Fruit fly (Drosophila melanogaster) whole organism, adult: Measurements from ENCODE around the gene tj.

Source experiments
- CG12768 ChIP-seq: fragments of 200-800 bp; sonication (Bioruptor generic); optimal IDR thresholded peaks from 2 replicates; lab custom pipeline; 2017; ENCODE audit warnings: missing biosample characterization, missing genetic modification characterization, mild to moderate bottlenecking, moderate library complexity, missing genetic modification reagents
- CG14711 ChIP-seq: fragments of 200-800 bp; sonication (Bioruptor generic); optimal IDR thresholded peaks from 2 replicates; lab custom pipeline; 2018; ENCODE audit warnings: missing biosample characterization, mild to moderate bottlenecking, missing genetic modification characterization, moderate library complexity
- toe ChIP-seq: fragments of 200-800 bp; sonication (Bioruptor generic); optimal IDR thresholded peaks from 2 replicates; lab custom pipeline; 2016; ENCODE audit warnings: missing biosample characterization, missing genetic modification characterization

- TF ChIP-seq CG12768 (GFP tag; lab: Kevin White, UChicago), result peak; percentile 95
- peak; percentile 96 for TF ChIP-seq CG14711 (tag; lab: Kevin White, UChicago)
- TF ChIP-seq toe (GFP tag; lab: Kevin White, UChicago), result peak; percentile 98
Measured at dm6 chr2L:19444734-19445140, 19.3 kb upstream of the tj start, which contains the start of gene Hs2st.
